Worm (Caenorhabditis elegans): ENCODE data around the gene srbc-45.

Gene srbc-45

ce11 chrV:12768946-12769345, 34.4 kb upstream of the srbc-45 start, which contains the start of gene srt-43:
srt-43 (plus strand) TSS chrV:12769246.
- TF ChIP-seq akir-1 (GFP tag; optimal IDR thresholded peaks at IDR 0.05) (no peak), hlh-12 (tag; optimal IDR thresholded peaks at IDR 0.05) (no peak), ekl-4 (GFP tag; IDR thresholded peaks at IDR 0.05) (no peak), mes-4 (tag; optimal IDR thresholded peaks at IDR 0.05) (no peak), F55B11.4 (tag; optimal IDR thresholded peaks at IDR 0.05; ENCODE audit: borderline replicate concordance, insufficient read depth) (no peak), Y95B8A.8 (GFP tag; IDR thresholded peaks at IDR 0.05) (no peak), egrh-3 (GFP tag; IDR thresholded peaks at IDR 0.05) (no peak), ztf-18 (tag; optimal IDR thresholded peaks at IDR 0.05) (no peak), nhr-27 (tag; optimal IDR thresholded peaks at IDR 0.05) (no peak), sea-2 (GFP tag; IDR thresholded peaks at IDR 0.05) (no peak)

DNA sequence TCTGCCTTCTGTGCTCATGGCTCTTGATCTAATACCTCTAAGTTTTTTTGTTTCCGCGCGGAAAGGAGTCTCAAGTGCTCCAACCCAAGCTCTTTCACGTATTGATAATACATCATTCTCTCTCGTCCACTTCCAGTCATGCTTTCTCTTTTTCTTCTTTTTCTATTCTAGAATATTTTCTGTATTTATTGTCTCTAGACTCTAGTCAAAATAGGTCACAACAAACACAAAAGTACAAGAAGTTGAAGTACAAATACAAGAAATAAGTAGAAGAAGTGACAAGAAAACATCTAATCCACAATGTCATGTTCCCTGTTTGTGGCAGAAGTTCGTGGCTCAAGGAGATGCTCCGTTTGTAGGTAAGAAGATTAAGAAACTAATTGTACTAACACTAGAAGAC, 30.2 kb upstream of the srbc-45 start, which contains the start of gene ZC455.1:
TSS of gene ZC455.1 (plus strand) at position 301 of the 400 bp plus-strand sequence.
- no peak for TF ChIP-seq ceh-27 (GFP tag; optimal IDR thresholded peaks at IDR 0.05)
- no peak for TF ChIP-seq ztf-22 (GFP tag; optimal IDR thresholded peaks at IDR 0.05)
- no peak for TF ChIP-seq hlh-12 (tag; optimal IDR thresholded peaks at IDR 0.05)
- no peak for TF ChIP-seq B0035.1 (tag; optimal IDR thresholded peaks at IDR 0.05)
- no peak for TF ChIP-seq Y53F4B.3 (GFP tag; IDR thresholded peaks at IDR 0.05)
- no peak for TF ChIP-seq ceh-79 (tag; optimal IDR thresholded peaks at IDR 0.05)
- TF ChIP-seq ceh-40 (GFP tag; IDR thresholded peaks at IDR 0.05), result no peak
- TF ChIP-seq pbrm-1 (GFP tag; IDR thresholded peaks at IDR 0.05), result no peak
- TF ChIP-seq C17E4.6 (GFP tag; IDR thresholded peaks at IDR 0.05), result no peak
- no peak for TF ChIP-seq mes-4 (tag; optimal IDR thresholded peaks at IDR 0.05)
- TF ChIP-seq lsl-1 (GFP tag; optimal IDR thresholded peaks at IDR 0.05), result no peak
- no peak for TF ChIP-seq rpc-1 (optimal IDR thresholded peaks at IDR 0.05)
- no peak for TF ChIP-seq rpc-1 (tag; optimal IDR thresholded peaks at IDR 0.05)
- no peak for TF ChIP-seq C06A6.2 (GFP tag; conservative IDR thresholded peaks at IDR 0.05)
- TF ChIP-seq akir-1 (GFP tag; optimal IDR thresholded peaks at IDR 0.05), result no peak
- TF ChIP-seq K12H6.12 (tag; optimal IDR thresholded peaks at IDR 0.05), result no peak
- no peak for TF ChIP-seq sea-2 (GFP tag; IDR thresholded peaks at IDR 0.05)
- no peak for TF ChIP-seq ekl-4 (GFP tag; IDR thresholded peaks at IDR 0.05)
- TF ChIP-seq Y95B8A.8 (GFP tag; IDR thresholded peaks at IDR 0.05), result no peak
- no peak for TF ChIP-seq T07F8.4 (tag; optimal IDR thresholded peaks at IDR 0.05)
- TF ChIP-seq F49E8.2 (tag; optimal IDR thresholded peaks at IDR 0.05; ENCODE audit: insufficient read depth), result no peak

DNA sequence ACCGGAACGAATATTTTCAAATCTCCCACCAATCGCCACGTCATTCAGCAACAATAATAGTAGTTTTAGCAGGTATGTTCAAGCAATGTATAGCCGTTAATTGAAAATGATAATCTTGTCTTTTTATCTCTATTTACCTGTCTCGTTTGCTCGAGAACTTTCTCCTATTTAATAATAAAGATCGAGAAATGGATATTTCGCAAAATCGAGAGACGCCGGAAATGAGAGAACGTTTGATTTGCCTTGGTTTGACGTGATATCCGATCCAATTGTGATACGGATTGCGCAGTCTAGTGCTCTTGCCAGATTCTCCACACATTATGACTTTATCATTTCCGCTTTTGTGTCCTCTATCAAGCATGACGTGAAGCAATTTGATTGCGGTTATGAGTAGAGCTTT, 29.5 kb upstream of the srbc-45 start:
- TF ChIP-seq F39B2.1 (GFP tag; IDR thresholded peaks at IDR 0.05) (no peak), lin-54 (GFP tag; optimal IDR thresholded peaks at IDR 0.05) (no peak), sptf-2 (GFP tag; optimal IDR thresholded peaks at IDR 0.05) (no peak), F33H1.4 (GFP tag; IDR thresholded peaks at IDR 0.05) (no peak), nhr-179 (tag; optimal IDR thresholded peaks at IDR 0.05) (no peak), ztf-18 (tag; optimal IDR thresholded peaks at IDR 0.05) (no peak), snpc-1.1 (tag; optimal IDR thresholded peaks at IDR 0.05; ENCODE audit: insufficient read depth) (no peak), ztf-28 (GFP tag; IDR thresholded peaks at IDR 0.05) (no peak), B0336.3 (GFP tag; IDR thresholded peaks at IDR 0.05) (no peak), madf-3 (GFP tag; IDR thresholded peaks at IDR 0.05) (no peak), K12H6.12 (tag; optimal IDR thresholded peaks at IDR 0.05) (no peak)

DNA sequence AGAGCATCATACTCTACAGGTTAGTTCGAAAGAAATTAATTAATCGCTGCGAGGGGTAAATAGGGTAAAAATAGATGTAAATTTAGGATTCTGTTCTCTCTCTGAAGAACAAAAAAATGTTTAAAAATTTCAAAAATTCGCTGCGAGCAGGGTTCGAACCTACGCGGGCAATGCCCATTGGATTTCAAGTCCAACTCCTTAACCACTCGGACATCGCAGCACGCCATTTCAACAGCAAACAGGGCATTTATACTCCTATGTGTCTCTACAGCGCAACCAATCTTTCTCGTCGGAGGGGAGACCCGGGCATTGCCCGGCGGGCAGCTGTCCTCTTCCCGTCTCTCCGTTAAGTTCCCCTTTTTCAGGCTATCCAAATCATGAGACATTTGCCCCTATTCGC, 23.1 kb upstream of the srbc-45 start:
- 0 out of 2 replicates have a peak, but pooled peaks have one; percentile 53 for TF ChIP-seq ztf-6 (GFP tag; IDR thresholded peaks at IDR 0.05)
- TF ChIP-seq ccch-3 (GFP tag; optimal IDR thresholded peaks at IDR 0.05), result no peak
- TF ChIP-seq F23B12.7 (tag; optimal IDR thresholded peaks at IDR 0.05; ENCODE audit: insufficient read depth), result peak; percentile 83
- TF ChIP-seq madf-10 (tag; optimal IDR thresholded peaks at IDR 0.05), result peak; percentile 47
- TF ChIP-seq attf-6 (GFP tag; IDR thresholded peaks at IDR 0.05), result no peak
- no peak for TF ChIP-seq ama-1 (optimal IDR thresholded peaks at IDR 0.05)
- peak in 1 of 2 experiments; percentile 76 for TF ChIP-seq ama-1 (GFP tag; optimal IDR thresholded peaks at IDR 0.05)
- TF ChIP-seq lag-1 (GFP tag; IDR thresholded peaks at IDR 0.05), result no peak
- TF ChIP-seq snpc-1.3 (tag; optimal IDR thresholded peaks at IDR 0.05; ENCODE audit: insufficient read depth), result peak; percentile 69
- no peak for TF ChIP-seq nhr-179 (tag; optimal IDR thresholded peaks at IDR 0.05)
- peak; percentile 83 for TF ChIP-seq chd-7 (tag; optimal IDR thresholded peaks at IDR 0.05)
- no peak for TF ChIP-seq K11D2.4 (GFP tag; IDR thresholded peaks at IDR 0.05)
- no peak; the same call in 1 of the 2 replicates for TF ChIP-seq egl-44 (GFP tag; IDR thresholded peaks at IDR 0.05)
